Fruit fly (Drosophila melanogaster) whole organism, embryonic: ENCODE results near the gene Smox.
A peak's percentile ranks its signal among the peaks of the same experiment; 100 is the strongest.

Experiments
- Ada2b ChIP-seq: fragments of 200-800 bp; sonication (Bioruptor generic); IDR thresholded peaks from 2 replicates; pipeline ENCODE4 v1.3.6; 2022; ENCODE audit warnings: missing biosample characterization, missing genetic modification characterization
- Atf6 ChIP-seq: fragments of 200-800 bp; sonication (Bioruptor generic); IDR thresholded peaks from 2 replicates; pipeline ENCODE4 v1.3.6; 2022; ENCODE audit warnings: missing biosample characterization, missing genetic modification characterization
- CG10274 ChIP-seq: fragments of 200-800 bp; sonication (Bioruptor generic); optimal IDR thresholded peaks from 3 replicates; lab custom pipeline; 2017; ENCODE audit warnings: missing biosample characterization, mild to moderate bottlenecking, missing genetic modification characterization
- CG10979 ChIP-seq: fragments of 200-800 bp; sonication (Bioruptor generic); optimal IDR thresholded peaks from 2 replicates; lab custom pipeline; 2018; ENCODE audit warnings: missing biosample characterization, mild to moderate bottlenecking, missing genetic modification characterization, moderate library complexity
- CG11398 ChIP-seq: fragments of 200-800 bp; sonication (Bioruptor generic); optimal IDR thresholded peaks from 2 replicates; lab custom pipeline; 2016; ENCODE audit warnings: missing biosample characterization, missing genetic modification characterization
- CG12299 ChIP-seq: fragments of 200-800 bp; sonication (Bioruptor generic); optimal IDR thresholded peaks from 2 replicates; lab custom pipeline; 2018; ENCODE audit warnings: missing biosample characterization, mild to moderate bottlenecking, missing genetic modification characterization
- CG13296 ChIP-seq: fragments of 200-800 bp; sonication (Bioruptor generic); optimal IDR thresholded peaks from 3 replicates; lab custom pipeline; 2018; ENCODE audit warnings: missing biosample characterization, mild to moderate bottlenecking, missing genetic modification characterization
- CG13624 ChIP-seq: fragments of 200-800 bp; sonication (Bioruptor generic); optimal IDR thresholded peaks from 2 replicates; lab custom pipeline; 2016; ENCODE audit warnings: missing biosample characterization, missing genetic modification characterization
- CG14050 ChIP-seq: fragments of 200-800 bp; sonication (Bioruptor generic); IDR thresholded peaks from 3 replicates; pipeline ENCODE4 v1.3.6; 2022; ENCODE audit warnings: missing biosample characterization, missing genetic modification characterization
- CG14965 ChIP-seq: fragments of 200-800 bp; sonication (Bioruptor generic); optimal IDR thresholded peaks from 2 replicates; lab custom pipeline; 2016; ENCODE audit warnings: missing biosample characterization, missing genetic modification characterization, borderline replicate concordance
- CG1529 ChIP-seq: fragments of 200-800 bp; sonication (Bioruptor generic); optimal IDR thresholded peaks from 3 replicates; lab custom pipeline; 2018; ENCODE audit warnings: missing biosample characterization, missing genetic modification characterization
- CG16779 ChIP-seq: fragments of 200-800 bp; sonication (Bioruptor generic); IDR thresholded peaks from 2 replicates; pipeline ENCODE4 v1.3.6; 2022; ENCODE audit warnings: missing biosample characterization, missing genetic modification characterization
- CG17612 ChIP-seq: fragments of 200-800 bp; sonication (Bioruptor generic); IDR thresholded peaks from 2 replicates; pipeline ENCODE4 v1.3.6; 2022; ENCODE audit warnings: missing biosample characterization, missing genetic modification characterization
- CG18476 ChIP-seq: fragments of 200-800 bp; sonication (Bioruptor generic); optimal IDR thresholded peaks from 2 replicates; lab custom pipeline; 2016; ENCODE audit warnings: missing biosample characterization, mild to moderate bottlenecking, missing genetic modification characterization
- CG31388 ChIP-seq: fragments of 200-800 bp; sonication (Bioruptor generic); optimal IDR thresholded peaks from 2 replicates; lab custom pipeline; 2016; ENCODE audit warnings: missing biosample characterization, missing genetic modification characterization
- CG3163 ChIP-seq: fragments of 200-800 bp; sonication (Bioruptor generic); optimal IDR thresholded peaks from 3 replicates; lab custom pipeline; 2016; ENCODE audit warnings: missing biosample characterization, missing genetic modification characterization
- CG33213 ChIP-seq: fragments of 200-800 bp; sonication (Bioruptor generic); optimal IDR thresholded peaks from 3 replicates; lab custom pipeline; 2016; ENCODE audit warnings: missing biosample characterization, missing genetic modification characterization
- CG6791 ChIP-seq: fragments of 200-800 bp; sonication (Bioruptor generic); IDR thresholded peaks from 3 replicates; pipeline ENCODE4 v1.3.6; 2022; ENCODE audit warnings: missing biosample characterization, missing genetic modification characterization; ENCODE audit not compliant: partially characterized antibody
- CG7357 ChIP-seq: fragments of 200-800 bp; sonication (Bioruptor generic); IDR thresholded peaks from 3 replicates; pipeline ENCODE4 v1.3.6; 2022; ENCODE audit warnings: missing biosample characterization, missing genetic modification characterization
- CG7372 ChIP-seq: fragments of 200-800 bp; sonication (Bioruptor generic); IDR thresholded peaks from 2 replicates; pipeline ENCODE4 v1.3.6; 2022; ENCODE audit warnings: missing biosample characterization, missing genetic modification characterization
- CG9817 ChIP-seq: fragments of 200-800 bp; sonication (Bioruptor generic); optimal IDR thresholded peaks from 2 replicates; lab custom pipeline; 2018; ENCODE audit warnings: missing biosample characterization, mild to moderate bottlenecking, missing genetic modification characterization, moderate library complexity
- CG9932 ChIP-seq: fragments of 200-800 bp; sonication (Bioruptor generic); IDR thresholded peaks from 2 replicates; pipeline ENCODE4 v1.3.6; 2022; ENCODE audit warnings: missing biosample characterization, missing genetic modification characterization
- Dad ChIP-seq: fragments of 200-800 bp; sonication (Bioruptor generic); optimal IDR thresholded peaks from 3 replicates; lab custom pipeline; 2016; ENCODE audit warnings: missing biosample characterization, missing genetic modification characterization
- HHEX ChIP-seq: fragments of 200-800 bp; sonication (Bioruptor generic); optimal IDR thresholded peaks from 3 replicates; lab custom pipeline; 2017; ENCODE audit warnings: missing biosample characterization, mild to moderate bottlenecking, missing genetic modification characterization, missing genetic modification reagents
- Hr51 ChIP-seq, 2 experiments: fragments of 200-800 bp; sonication (Bioruptor generic); optimal IDR thresholded peaks; 2 replicates in 1 of 2; 3 replicates in 1 of 2; lab custom pipeline; 2016 to 2018; ENCODE audit warnings: missing biosample characterization in 2 of 2, missing genetic modification characterization in 2 of 2, mild to moderate bottlenecking in 1 of 2, moderate library complexity in 1 of 2
- NC2α ChIP-seq: fragments of 200-800 bp; sonication (Bioruptor generic); optimal IDR thresholded peaks from 2 replicates; lab custom pipeline; 2016; ENCODE audit warnings: missing biosample characterization, missing genetic modification characterization
- Nf-YA ChIP-seq: fragments of 200-800 bp; sonication (Bioruptor generic); IDR thresholded peaks from 2 replicates; pipeline ENCODE4 v1.3.6; 2022; ENCODE audit warnings: missing biosample characterization, missing genetic modification characterization
- NfI ChIP-seq: fragments of 200-800 bp; sonication (Bioruptor generic); optimal IDR thresholded peaks from 3 replicates; lab custom pipeline; 2018; ENCODE audit warnings: missing biosample characterization, mild to moderate bottlenecking, missing genetic modification characterization, moderate library complexity
- Sox100B ChIP-seq: fragments of 200-800 bp; sonication (Bioruptor generic); optimal IDR thresholded peaks from 3 replicates; lab custom pipeline; 2018; ENCODE audit warnings: missing biosample characterization, mild to moderate bottlenecking, missing genetic modification characterization
- Taf1 ChIP-seq: fragments of 200-800 bp; sonication (Bioruptor generic); IDR thresholded peaks from 2 replicates; pipeline ENCODE4 v1.3.6; 2022; ENCODE audit warnings: missing biosample characterization, missing genetic modification characterization
- Trl ChIP-seq, 3 experiments: fragments of >200 bp in 2 of 3; fragments of 200-800 bp in 1 of 3; sonication (Bioruptor generic) in 1 of 3; optimal IDR thresholded peaks; 2 replicates in 1 of 3; 3 replicates in 2 of 3; lab custom pipeline; 2016 to 2017; ENCODE audit warnings: missing biosample characterization in 1 of 3, missing genetic modification characterization in 1 of 3
- ase ChIP-seq: fragments of 200-800 bp; sonication (Bioruptor generic); IDR thresholded peaks from 3 replicates; pipeline ENCODE4 v1.3.6; 2022; ENCODE audit warnings: missing biosample characterization, missing genetic modification characterization
- chinmo ChIP-seq: fragments of 200-800 bp; sonication (Bioruptor generic); IDR thresholded peaks from 4 replicates; pipeline ENCODE4 v1.3.6; 2022; ENCODE audit warnings: missing biosample characterization, missing genetic modification characterization; ENCODE audit not compliant: partially characterized antibody
- danr ChIP-seq: fragments of 200-800 bp; sonication (Bioruptor generic); IDR thresholded peaks from 2 replicates; pipeline ENCODE4 v1.3.6; 2022; ENCODE audit warnings: missing biosample characterization, missing genetic modification characterization
- exex ChIP-seq: fragments of 200-800 bp; sonication (Bioruptor generic); optimal IDR thresholded peaks from 4 replicates; lab custom pipeline; 2018; ENCODE audit warnings: missing biosample characterization, mild to moderate bottlenecking, missing genetic modification characterization, moderate library complexity
- eyg ChIP-seq: fragments of 200-800 bp; sonication (Bioruptor generic); optimal IDR thresholded peaks from 3 replicates; lab custom pipeline; 2016; ENCODE audit warnings: missing biosample characterization, missing genetic modification characterization
- gsb-n ChIP-seq: fragments of 200-800 bp; sonication (Bioruptor generic); optimal IDR thresholded peaks from 3 replicates; lab custom pipeline; 2018; ENCODE audit warnings: missing biosample characterization, mild to moderate bottlenecking, missing genetic modification characterization
- kah ChIP-seq: fragments of 200-800 bp; sonication (Bioruptor generic); optimal IDR thresholded peaks from 2 replicates; lab custom pipeline; 2018; ENCODE audit warnings: missing biosample characterization, mild to moderate bottlenecking, missing genetic modification characterization
- lola ChIP-seq, 3 experiments: fragments of >200 bp in 2 of 3; fragments of 200-800 bp in 1 of 3; sonication (Bioruptor generic) in 1 of 3; optimal IDR thresholded peaks; 2 replicates each; lab custom pipeline; 2017 to 2019; ENCODE audit warnings: missing biosample characterization in 3 of 3, missing genetic modification characterization in 3 of 3, mild to moderate bottlenecking in 1 of 3, moderate library complexity in 1 of 3
- odd ChIP-seq: fragments of 200-800 bp; sonication (Bioruptor generic); optimal IDR thresholded peaks from 2 replicates; lab custom pipeline; 2017; ENCODE audit warnings: missing biosample characterization, mild to moderate bottlenecking, missing genetic modification characterization
- pan ChIP-seq, 4 experiments: fragments of >200 bp in 3 of 4; fragments of 200-800 bp in 1 of 4; sonication (Bioruptor generic) in 1 of 4; optimal IDR thresholded peaks in 3 of 4; IDR thresholded peaks in 1 of 4; 2 replicates each; pipeline versions ENCODE4 v1.3.6 to Lab custom; 2017 to 2022; ENCODE audit warnings: missing biosample characterization in 2 of 4, missing genetic modification characterization in 2 of 4, mixed read lengths in 1 of 4
- prd ChIP-seq, 3 experiments: fragments of >200 bp in 2 of 3; fragments of 200-800 bp in 1 of 3; sonication (Bioruptor generic) in 1 of 3; optimal IDR thresholded peaks in 2 of 3; IDR thresholded peaks in 1 of 3; 2 replicates in 2 of 3; 3 replicates in 1 of 3; pipeline versions ENCODE4 v1.3.6 to Lab custom; 2017 to 2022; ENCODE audit warnings: missing biosample characterization in 1 of 3, missing genetic modification characterization in 1 of 3
- pum ChIP-seq: fragments of 200-800 bp; sonication (Bioruptor generic); optimal IDR thresholded peaks from 2 replicates; lab custom pipeline; 2016; ENCODE audit warnings: missing biosample characterization, missing genetic modification characterization
- slbo ChIP-seq: fragments of 200-800 bp; sonication (Bioruptor generic); IDR thresholded peaks from 2 replicates; pipeline ENCODE4 v1.3.6; 2022; ENCODE audit warnings: missing biosample characterization, missing genetic modification characterization
- so ChIP-seq: fragments of 200-800 bp; sonication (Bioruptor generic); IDR thresholded peaks from 3 replicates; pipeline ENCODE4 v1.3.6; 2022; ENCODE audit warnings: missing biosample characterization, missing genetic modification characterization
- ttk ChIP-seq: fragments of 200-800 bp; sonication (Bioruptor generic); IDR thresholded peaks from 2 replicates; pipeline ENCODE4 v2.1.2; 2022; ENCODE audit warnings: missing biosample characterization, missing genetic modification characterization
- zen ChIP-seq: fragments of 200-800 bp; sonication (Bioruptor generic); optimal IDR thresholded peaks from 3 replicates; lab custom pipeline; 2018; ENCODE audit warnings: missing biosample characterization, mild to moderate bottlenecking, missing genetic modification characterization, moderate library complexity

The Smox gene

DNA sequence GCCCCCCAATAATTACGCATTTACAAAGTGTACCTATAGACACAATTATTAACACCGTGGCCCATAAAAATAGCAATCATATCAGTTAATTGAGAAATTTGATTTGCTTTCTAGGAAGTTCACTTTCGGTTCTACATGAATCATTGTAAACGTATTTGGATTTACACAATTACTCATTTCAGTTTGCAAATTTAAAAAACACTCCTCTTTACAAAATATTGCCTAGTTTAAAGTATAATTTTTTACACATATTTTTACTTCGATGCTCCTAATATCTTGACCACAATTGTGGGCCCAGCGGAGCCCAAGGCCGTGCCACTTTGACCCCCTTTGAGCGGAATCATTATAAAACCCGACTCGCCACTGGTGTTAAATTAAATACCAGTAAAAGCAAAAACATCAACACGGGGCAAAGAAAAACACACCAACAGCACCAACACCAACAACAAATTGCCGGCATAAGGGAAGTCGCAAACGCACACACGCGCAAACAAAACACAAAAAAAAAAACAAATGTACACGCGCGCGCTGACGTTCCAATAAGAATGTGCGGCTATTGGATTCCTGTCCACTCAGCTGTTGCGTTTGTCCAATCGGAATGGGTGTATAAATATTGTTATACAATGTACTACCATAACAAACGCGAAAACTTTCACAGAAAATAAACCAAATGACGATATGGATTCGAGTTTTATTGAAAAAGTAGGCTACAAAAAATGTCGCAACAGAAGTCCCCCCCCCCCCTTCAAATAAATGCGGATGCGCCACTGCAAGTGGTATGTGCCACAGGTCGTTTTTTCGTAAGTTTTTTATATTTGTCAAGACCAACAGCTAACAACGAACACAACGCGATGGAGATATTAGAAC lies 27.4 kb downstream of the Smox start (continued):
- TF ChIP-seq CG14965 (GFP tag; lab: Kevin White, UChicago) (no peak), CG18476 (GFP tag; lab: Kevin White, UChicago) (peak; percentile 22), Nf-YA (GFP tag; lab: Robert Waterston, UW) (no peak), kah (GFP tag; lab: Kevin White, UChicago) (peak; percentile 9), CG17612 (GFP tag; lab: Robert Waterston, UW) (no peak), slbo (GFP tag; lab: Robert Waterston, UW) (peak; percentile 78), pan (optimal IDR thresholded peaks at IDR 0.05; lab: Kevin White, UChicago) (no peak), pan (GFP tag; optimal IDR thresholded peaks at IDR 0.05 in 1 of 2, IDR thresholded peaks at IDR 0.05 in 1 of 2) (peak in 1 of 2 experiments; percentile 73), Taf1 (GFP tag; lab: Robert Waterston, UW) (no peak), CG9932 (GFP tag; lab: Robert Waterston, UW) (peak; percentile 63), lola (GFP tag; optimal IDR thresholded peaks at IDR 0.05; lab: Kevin White, UChicago) (peak in 1 of 3 experiments; percentile 18), eyg (GFP tag; lab: Kevin White, UChicago) (peak; percentile 7), CG13296 (GFP tag; lab: Kevin White, UChicago) (peak; percentile 78), CG33213 (GFP tag; lab: Kevin White, UChicago) (no peak), odd (peak; percentile 66), Hr51 (GFP tag; optimal IDR thresholded peaks at IDR 0.05; lab: Kevin White, UChicago) (peak; percentile 15 to 77), prd (optimal IDR thresholded peaks at IDR 0.05; lab: Kevin White, UChicago) (no peak), prd (GFP tag; IDR thresholded peaks at IDR 0.05; lab: Robert Waterston, UW) (peak; percentile 68), Atf6 (GFP tag; lab: Robert Waterston, UW) (peak; percentile 70), gsb-n (tag; lab: Kevin White, UChicago) (no peak), Sox100B (GFP tag; lab: Kevin White, UChicago) (peak; percentile 61), chinmo (GFP tag; lab: Robert Waterston, UW) (0 out of 4 replicates have a peak, but pooled peaks have one; percentile 40), CG7372 (peak; percentile 70), Trl (optimal IDR thresholded peaks at IDR 0.05; lab: Kevin White, UChicago) (no peak), Trl (GFP tag; optimal IDR thresholded peaks at IDR 0.05; lab: Kevin White, UChicago) (no peak), CG1529 (GFP tag; lab: Kevin White, UChicago) (no peak), zen (tag; lab: Kevin White, UChicago) (peak; percentile 13), Ada2b (GFP tag; lab: Robert Waterston, UW) (peak; percentile 52), CG14050 (peak; percentile 47; the same call in 1 of the 3 replicates), ase (GFP tag; lab: Robert Waterston, UW) (no peak), CG10979 (tag; lab: Kevin White, UChicago) (peak; percentile 42), NfI (GFP tag; lab: Kevin White, UChicago) (peak; percentile 78), ttk (GFP tag; lab: Robert Waterston, UW) (no peak), Dad (GFP tag; lab: Kevin White, UChicago) (no peak), NC2α (GFP tag; lab: Kevin White, UChicago) (no peak), CG13624 (peak; percentile 65), pum (peak; percentile 15), CG12299 (tag; lab: Kevin White, UChicago) (peak; percentile 25), CG10274 (GFP tag; lab: Kevin White, UChicago) (peak; percentile 40), CG6791 (GFP tag; lab: Robert Waterston, UW) (no peak), CG9817 (peak; percentile 72), danr (GFP tag; lab: Robert Waterston, UW) (peak; percentile 37; the same call in 1 of the 2 replicates), CG11398 (GFP tag; lab: Kevin White, UChicago) (no peak), CG16779 (GFP tag; lab: Robert Waterston, UW) (no peak), exex (tag; lab: Kevin White, UChicago) (peak; percentile 24), CG3163 (peak; percentile 20), CG31388 (peak; percentile 13), HHEX (GFP tag; lab: Kevin White, UChicago) (peak; percentile 70), CG7357 (no peak), so (GFP tag; lab: Robert Waterston, UW) (peak; percentile 75)
